Worm (Caenorhabditis elegans) whole organism, L2 larva: ENCODE results near the gene clec-143.

Experiments used
- ZK546.5 ChIP-seq: sonication (generic microtip); optimal IDR thresholded peaks from 2 replicates; lab custom pipeline; 2017; ENCODE audit warnings: missing biosample characterization, missing genetic modification characterization
- blmp-1 ChIP-seq: sonication (generic microtip); optimal IDR thresholded peaks from 2 replicates; lab custom pipeline; 2017; ENCODE audit warnings: missing genetic modification characterization, mild to moderate bottlenecking, missing compliant biosample characterization, antibody characterized with exemption, moderate library complexity; ENCODE audit not compliant: insufficient read depth
- elt-1 ChIP-seq: fragments of 150-350 bp; optimal IDR thresholded peaks from 2 replicates; lab custom pipeline; 2014; ENCODE audit warnings: missing biosample characterization, missing genetic modification characterization
- nhr-12 ChIP-seq: fragments of 150-350 bp; optimal IDR thresholded peaks from 2 replicates; lab custom pipeline; 2014; ENCODE audit warnings: missing biosample characterization, missing genetic modification characterization
- peb-1 ChIP-seq: fragments of 150-350 bp; optimal IDR thresholded peaks from 2 replicates; lab custom pipeline; 2014; ENCODE audit warnings: missing biosample characterization, missing genetic modification characterization
- unc-55 ChIP-seq: fragments of 150-350 bp; sonication (generic microtip); optimal IDR thresholded peaks from 3 replicates; lab custom pipeline; 2014; ENCODE audit warnings: missing biosample characterization, missing genetic modification reagents, missing genetic modification characterization
- zag-1 ChIP-seq: fragments of 150-350 bp; optimal IDR thresholded peaks from 2 replicates; lab custom pipeline; 2014; ENCODE audit warnings: missing biosample characterization, missing genetic modification characterization
- ztf-11 ChIP-seq: sonication (generic microtip); optimal IDR thresholded peaks from 2 replicates; lab custom pipeline; 2017; ENCODE audit warnings: missing biosample characterization, missing genetic modification characterization

DNA sequence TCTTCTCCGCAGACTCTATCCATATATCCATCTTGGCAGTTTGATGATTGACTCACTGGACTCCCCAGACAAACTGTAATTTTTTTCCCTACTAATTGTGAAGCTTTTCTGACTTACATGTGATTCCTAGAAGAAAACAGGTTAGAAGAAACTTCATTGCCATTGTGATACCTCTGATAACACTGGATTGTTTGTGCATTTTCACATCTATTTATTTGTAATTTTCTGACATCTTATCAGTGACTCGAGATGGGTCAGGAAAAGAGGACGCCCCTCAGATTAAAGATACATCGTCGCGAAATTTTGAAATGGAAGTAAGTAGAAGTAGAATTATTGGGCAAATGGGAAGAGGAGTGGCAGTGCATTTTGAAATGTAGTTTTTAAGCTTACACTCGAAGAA is 20.2 kb upstream of the clec-143 start, which contains the start of gene clec-61:
- TF ChIP-seq elt-1 (tag; lab: Kevin White, UChicago): no peak
- TF ChIP-seq zag-1: no peak
- no peak for TF ChIP-seq nhr-12 (tag; lab: Kevin White, UChicago)
- TF ChIP-seq peb-1 (tag; lab: Kevin White, UChicago): no peak
- TF ChIP-seq unc-55 (GFP tag; lab: Kevin White, UChicago): no peak
- TF ChIP-seq blmp-1 (tag; lab: Kevin White, UChicago): no peak
- no peak for TF ChIP-seq ztf-11 (tag; lab: Kevin White, UChicago)
- TF ChIP-seq ZK546.5: no peak
